Worm (Caenorhabditis elegans): ENCODE data around the gene F55G11.10.

ce11 chrIV:12946488-12946887, 2.1 kb upstream of the F55G11.10 start, which contains the start of gene F55G11.1:
- TF ChIP-seq pha-4 (tag; optimal IDR thresholded peaks at IDR 0.05) (no peak), ztf-11 (tag; optimal IDR thresholded peaks at IDR 0.05) (no peak)

Measured in whole organism, mixed stage, embryonic.